Worm (Caenorhabditis elegans) whole organism, young adult: ENCODE results near the gene B0244.15.

Experiments
- C06A6.2 ChIP-seq: fragments of 200-800 bp; sonication (Bioruptor generic); conservative IDR thresholded peaks from 2 replicates; pipeline ENCODE4 v1.3.6; 2022; ENCODE audit warnings: missing genetic modification characterization, missing compliant biosample characterization
- ceh-79 ChIP-seq: sonication (generic microtip); optimal IDR thresholded peaks from 2 replicates; lab custom pipeline; 2017; ENCODE audit warnings: mild to moderate bottlenecking, missing genetic modification characterization, missing compliant biosample characterization
- unc-62 ChIP-seq: fragments of 150-350 bp; optimal IDR thresholded peaks from 2 replicates; lab custom pipeline; 2014; ENCODE audit warnings: missing biosample characterization, missing genetic modification reagents, missing genetic modification characterization

- TF ChIP-seq C06A6.2 (GFP tag; lab: Robert Waterston, UW) (no peak), ceh-79 (tag; lab: Kevin White, UChicago) (no peak), unc-62 (GFP tag; lab: Kevin White, UChicago) (no peak)
Measured at ce11 chrIII:5705228-5705888, 37.8 kb upstream of the B0244.15 start, which contains the start of gene swp-1.
